Worm (Caenorhabditis elegans) whole organism, L2 larva: ENCODE measurements around the gene gad-3.

Experiments used
- F13H6.1 ChIP-seq: sonication (generic microtip); optimal IDR thresholded peaks from 2 replicates; lab custom pipeline; 2016; ENCODE audit warnings: missing genetic modification characterization, missing compliant biosample characterization
- aly-2 ChIP-seq: fragments of 150-350 bp; optimal IDR thresholded peaks from 2 replicates; lab custom pipeline; 2014; ENCODE audit warnings: missing biosample characterization, missing genetic modification characterization
- blmp-1 ChIP-seq: sonication (generic microtip); optimal IDR thresholded peaks from 2 replicates; lab custom pipeline; 2017; ENCODE audit warnings: missing genetic modification characterization, mild to moderate bottlenecking, missing compliant biosample characterization, antibody characterized with exemption, moderate library complexity; ENCODE audit not compliant: insufficient read depth
- fos-1 ChIP-seq: fragments of 150-350 bp; optimal IDR thresholded peaks from 2 replicates; lab custom pipeline; 2014; ENCODE audit warnings: missing biosample characterization, missing genetic modification characterization
- lsy-2 ChIP-seq, 2 experiments: fragments of 150-350 bp in 1 of 2; sonication (generic microtip) in 1 of 2; optimal IDR thresholded peaks; 2 replicates each; lab custom pipeline; 2014 to 2017; ENCODE audit warnings: missing biosample characterization in 2 of 2, missing genetic modification characterization in 2 of 2
- mdl-1 ChIP-seq, 2 experiments: fragments of 150-350 bp in 1 of 2; sonication (generic microtip) in 1 of 2; optimal IDR thresholded peaks; 2 replicates each; lab custom pipeline; 2017; ENCODE audit warnings: missing biosample characterization in 2 of 2, missing genetic modification characterization in 2 of 2
- nhr-25 ChIP-seq: fragments of 150-350 bp; sonication (generic microtip); optimal IDR thresholded peaks from 3 replicates; lab custom pipeline; 2014; ENCODE audit warnings: missing biosample characterization, missing genetic modification characterization
- nhr-6 ChIP-seq: fragments of 150-350 bp; optimal IDR thresholded peaks from 2 replicates; lab custom pipeline; 2014; ENCODE audit warnings: missing biosample characterization, missing genetic modification characterization
- skn-1 ChIP-seq: sonication (generic microtip); optimal IDR thresholded peaks from 2 replicates; lab custom pipeline; 2017; ENCODE audit warnings: missing biosample characterization, missing genetic modification characterization
- snpc-4 ChIP-seq: fragments of 150-350 bp; optimal IDR thresholded peaks from 2 replicates; lab custom pipeline; 2014; ENCODE audit warnings: missing biosample characterization, missing genetic modification characterization
- unc-39 ChIP-seq: fragments of 150-350 bp; optimal IDR thresholded peaks from 2 replicates; lab custom pipeline; 2014; ENCODE audit warnings: missing biosample characterization, missing genetic modification characterization
- unc-62 ChIP-seq: fragments of 150-350 bp; optimal IDR thresholded peaks from 2 replicates; lab custom pipeline; 2014; ENCODE audit warnings: missing biosample characterization, missing genetic modification reagents, missing genetic modification characterization
- zag-1 ChIP-seq: fragments of 150-350 bp; optimal IDR thresholded peaks from 2 replicates; lab custom pipeline; 2014; ENCODE audit warnings: missing biosample characterization, missing genetic modification characterization
- ztf-11 ChIP-seq: sonication (generic microtip); optimal IDR thresholded peaks from 2 replicates; lab custom pipeline; 2017; ENCODE audit warnings: missing biosample characterization, missing genetic modification characterization

ce11 chrV:9191406-9191805 is 18.6 kb upstream of the gad-3 start, which contains the start of gene sphr-1:
- TF ChIP-seq fos-1 (no peak), zag-1 (tag; lab: Kevin White, UChicago) (peak; percentile 13), nhr-6 (no peak), nhr-25 (no peak), mdl-1 (tag; optimal IDR thresholded peaks at IDR 0.05; lab: Kevin White, UChicago) (no peak), unc-39 (tag; lab: Kevin White, UChicago) (no peak), unc-62 (GFP tag; lab: Kevin White, UChicago) (no peak), blmp-1 (tag; lab: Kevin White, UChicago) (no peak), ztf-11 (no peak), skn-1 (tag; lab: Kevin White, UChicago) (no peak), lsy-2 (tag; optimal IDR thresholded peaks at IDR 0.05; lab: Kevin White, UChicago) (no peak), aly-2 (tag; lab: Kevin White, UChicago) (no peak), F13H6.1 (tag; lab: Kevin White, UChicago) (no peak), snpc-4 (tag; lab: Kevin White, UChicago) (no peak)
